Fruit fly (Drosophila melanogaster) whole organism, prepupa: ENCODE results near the gene Osi4.

Experiments
- CG11902 ChIP-seq: fragments of 200-800 bp; sonication (Bioruptor generic); optimal IDR thresholded peaks from 3 replicates; lab custom pipeline; 2016; ENCODE audit warnings: missing biosample characterization, missing genetic modification characterization
- CG3919 ChIP-seq: fragments of 200-800 bp; sonication (Bioruptor generic); optimal IDR thresholded peaks from 3 replicates; lab custom pipeline; 2016; ENCODE audit warnings: missing biosample characterization, missing genetic modification characterization
- CG6854 ChIP-seq: fragments of 200-800 bp; sonication (Bioruptor generic); optimal IDR thresholded peaks from 2 replicates; lab custom pipeline; 2017; ENCODE audit warnings: missing biosample characterization, mild to moderate bottlenecking, missing genetic modification characterization
- CG8632 ChIP-seq: fragments of 200-800 bp; sonication (Bioruptor generic); optimal IDR thresholded peaks from 3 replicates; lab custom pipeline; 2016; ENCODE audit warnings: missing biosample characterization, missing genetic modification characterization
- Eip75B ChIP-seq: fragments of 200-800 bp; sonication (Bioruptor generic); optimal IDR thresholded peaks from 3 replicates; lab custom pipeline; 2016; ENCODE audit warnings: missing biosample characterization, missing genetic modification characterization
- Eip78C ChIP-seq: fragments of 200-800 bp; sonication (Bioruptor generic); peaks from one replicate; lab custom pipeline; 2016; ENCODE audit warnings: missing biosample characterization, missing genetic modification characterization
- Eip93F ChIP-seq: fragments of 200-800 bp; sonication (Bioruptor generic); optimal IDR thresholded peaks from 2 replicates; lab custom pipeline; 2016; ENCODE audit warnings: missing biosample characterization, mild to moderate bottlenecking, missing genetic modification characterization
- Ets96B ChIP-seq: fragments of 200-800 bp; optimal IDR thresholded peaks from 2 replicates; lab custom pipeline; 2019; ENCODE audit warnings: missing biosample characterization, mild to moderate bottlenecking, missing genetic modification characterization, moderate library complexity
- Hr39 ChIP-seq: fragments of 200-800 bp; sonication (Bioruptor generic); optimal IDR thresholded peaks from 2 replicates; lab custom pipeline; 2016; ENCODE audit warnings: missing biosample characterization, missing genetic modification characterization
- Sox102F ChIP-seq: fragments of 200-800 bp; sonication (Bioruptor generic); optimal IDR thresholded peaks from 2 replicates; lab custom pipeline; 2016; ENCODE audit warnings: missing biosample characterization, mild to moderate bottlenecking, missing genetic modification characterization
- Sox15 ChIP-seq: fragments of 200-800 bp; sonication (Bioruptor generic); optimal IDR thresholded peaks from 3 replicates; lab custom pipeline; 2016; ENCODE audit warnings: missing biosample characterization, missing genetic modification characterization
- fd59A ChIP-seq: fragments of 200-800 bp; sonication (Bioruptor generic); optimal IDR thresholded peaks from 2 replicates; lab custom pipeline; 2017; ENCODE audit warnings: missing biosample characterization, mild to moderate bottlenecking, missing genetic modification characterization, missing genetic modification reagents

- TF ChIP-seq Eip75B (GFP tag; lab: Kevin White, UChicago) (no peak), CG11902 (GFP tag; lab: Kevin White, UChicago) (no peak), CG6854 (no peak), Sox102F (GFP tag; lab: Kevin White, UChicago) (no peak), CG3919 (GFP tag; lab: Kevin White, UChicago) (no peak), Ets96B (tag; lab: Kevin White, UChicago) (no peak), CG8632 (no peak), Sox15 (GFP tag; lab: Kevin White, UChicago) (no peak), fd59A (GFP tag; lab: Kevin White, UChicago) (no peak), Eip78C (GFP tag; lab: Kevin White, UChicago) (no peak), Hr39 (GFP tag; lab: Kevin White, UChicago) (no peak), Eip93F (GFP tag; lab: Kevin White, UChicago) (no peak)
These were observed 48.4 kb upstream of the Osi4 start for dm6 chr3R:6269986-6270385.
